Worm (Caenorhabditis elegans): ENCODE measurements around the gene fbxa-89.

DNA sequence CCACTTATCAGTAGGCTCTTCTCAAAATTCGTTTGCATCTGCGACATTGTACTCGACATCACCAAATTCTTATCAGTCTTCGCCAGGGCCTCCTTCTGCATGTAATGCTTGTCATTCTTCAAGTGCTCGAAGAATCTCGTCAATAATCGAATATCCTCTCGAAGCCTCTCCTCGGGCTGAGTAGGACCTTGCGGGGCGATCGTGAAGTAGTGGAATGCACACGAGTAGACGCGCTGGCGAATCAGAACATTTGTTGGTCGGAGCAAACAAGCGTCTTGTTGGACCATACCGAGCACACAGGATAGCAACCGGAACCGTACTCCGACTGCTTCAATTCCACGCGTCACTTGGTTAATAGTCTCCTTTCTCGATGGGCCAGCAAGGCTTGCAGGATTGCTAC is 24.4 kb downstream of the fbxa-89 start:
- TF ChIP-seq egl-43 (GFP tag; IDR thresholded peaks at IDR 0.05) (no peak), dmd-6 (GFP tag; IDR thresholded peaks at IDR 0.05) (no peak), lin-39 (tag; optimal IDR thresholded peaks at IDR 0.05) (no peak), aly-2 (tag; optimal IDR thresholded peaks at IDR 0.05) (no peak), ZK546.5 (tag; optimal IDR thresholded peaks at IDR 0.05) (no peak), jun-1 (tag; optimal IDR thresholded peaks at IDR 0.05) (no peak), daf-16 (GFP tag; optimal IDR thresholded peaks at IDR 0.05) (no peak), daf-16 (tag; optimal IDR thresholded peaks at IDR 0.05) (no peak), lir-3 (tag; optimal IDR thresholded peaks at IDR 0.05) (no peak), ceh-82 (tag; optimal IDR thresholded peaks at IDR 0.05) (no peak), fkh-10 (GFP tag; optimal IDR thresholded peaks at IDR 0.05) (no peak), nhr-28 (tag; optimal IDR thresholded peaks at IDR 0.05) (no peak)
